Fruit fly (Drosophila melanogaster): ENCODE measurements around the gene Dnali1.

dm6 chr3R:11897282-11897681 is 4.2 kb upstream of the Dnali1 start, which contains the start of gene CG34307:
- TF ChIP-seq cg (GFP tag; optimal IDR thresholded peaks at IDR 0.05), result no peak
- no peak for TF ChIP-seq eve (GFP tag; optimal IDR thresholded peaks at IDR 0.05)
- no peak for TF ChIP-seq Fer3 (tag; optimal IDR thresholded peaks at IDR 0.05)
- no peak for TF ChIP-seq NC2α (GFP tag; optimal IDR thresholded peaks at IDR 0.05)
- TF ChIP-seq CG10321 (GFP tag; IDR thresholded peaks at IDR 0.05), result no peak
- TF ChIP-seq fd102C (GFP tag; optimal IDR thresholded peaks at IDR 0.05), result no peak
- no peak for TF ChIP-seq tap (tag; optimal IDR thresholded peaks at IDR 0.05)
- no peak for TF ChIP-seq CG4360 (GFP tag; IDR thresholded peaks at IDR 0.05)
- no peak for TF ChIP-seq B-H2 (GFP tag; optimal IDR thresholded peaks at IDR 0.05)
- no peak for TF ChIP-seq ci (GFP tag; IDR thresholded peaks at IDR 0.05)
- no peak for TF ChIP-seq CG30020 (tag; optimal IDR thresholded peaks at IDR 0.05)
- no peak for TF ChIP-seq CG8281 (tag; optimal IDR thresholded peaks at IDR 0.05)
- no peak for TF ChIP-seq Meics (GFP tag; optimal IDR thresholded peaks at IDR 0.05)

All from whole organism, embryonic.